Fruit fly (Drosophila melanogaster) whole organism, prepupa: ENCODE results near the gene Cpr66Cb.

Experiments
- CG11902 ChIP-seq: fragments of 200-800 bp; sonication (Bioruptor generic); optimal IDR thresholded peaks from 3 replicates; lab custom pipeline; 2016; ENCODE audit warnings: missing biosample characterization, missing genetic modification characterization
- CG16779 ChIP-seq: fragments of 200-800 bp; sonication (Bioruptor generic); optimal IDR thresholded peaks from 3 replicates; lab custom pipeline; 2017; ENCODE audit warnings: missing biosample characterization, mild to moderate bottlenecking, missing genetic modification characterization
- CG3919 ChIP-seq: fragments of 200-800 bp; sonication (Bioruptor generic); optimal IDR thresholded peaks from 3 replicates; lab custom pipeline; 2016; ENCODE audit warnings: missing biosample characterization, missing genetic modification characterization
- Eip75B ChIP-seq: fragments of 200-800 bp; sonication (Bioruptor generic); optimal IDR thresholded peaks from 3 replicates; lab custom pipeline; 2016; ENCODE audit warnings: missing biosample characterization, missing genetic modification characterization
- Gug ChIP-seq: fragments of 200-800 bp; sonication (Bioruptor generic); IDR thresholded peaks from 2 replicates; pipeline ENCODE4 v1.3.6; 2022; ENCODE audit warnings: missing biosample characterization, missing genetic modification characterization
- Hr39 ChIP-seq: fragments of 200-800 bp; sonication (Bioruptor generic); optimal IDR thresholded peaks from 2 replicates; lab custom pipeline; 2016; ENCODE audit warnings: missing biosample characterization, missing genetic modification characterization
- Smox ChIP-seq: fragments of 200-800 bp; sonication (Bioruptor generic); optimal IDR thresholded peaks from 3 replicates; lab custom pipeline; 2016; ENCODE audit warnings: missing biosample characterization, missing genetic modification characterization
- Sox102F ChIP-seq: fragments of 200-800 bp; sonication (Bioruptor generic); optimal IDR thresholded peaks from 2 replicates; lab custom pipeline; 2016; ENCODE audit warnings: missing biosample characterization, mild to moderate bottlenecking, missing genetic modification characterization
- Sox14 ChIP-seq: fragments of 200-800 bp; sonication (Bioruptor generic); optimal IDR thresholded peaks from 3 replicates; lab custom pipeline; 2016; ENCODE audit warnings: missing biosample characterization, missing genetic modification characterization
- eg ChIP-seq: fragments of 200-800 bp; sonication (Bioruptor generic); IDR thresholded peaks from 3 replicates; pipeline ENCODE4 v1.3.6; 2022; ENCODE audit warnings: missing biosample characterization, missing genetic modification characterization

- TF ChIP-seq Hr39 (GFP tag; lab: Kevin White, UChicago) (no peak), Sox14 (GFP tag; lab: Kevin White, UChicago) (no peak), Smox (GFP tag; lab: Kevin White, UChicago) (no peak), CG3919 (no peak), eg (GFP tag; lab: Robert Waterston, UW) (no peak), Gug (GFP tag; lab: Robert Waterston, UW) (no peak), CG11902 (GFP tag; lab: Kevin White, UChicago) (no peak), CG16779 (tag; lab: Kevin White, UChicago) (no peak), Sox102F (GFP tag; lab: Kevin White, UChicago) (peak; percentile 0), Eip75B (no peak)
These were observed 33.0 kb downstream of the Cpr66Cb start for dm6 chr3L:8369456-8369855.
